Worm (Caenorhabditis elegans) whole organism, early embryonic: ENCODE measurements around the gene cst-2.
"Not testable (repeated sequence)": the region's sequence is repeated elsewhere in the genome, so short reads cannot be mapped to it uniquely, and the experiment has no call there.

Source experiments
- ama-1 ChIP-seq: fragments of 150-350 bp; optimal IDR thresholded peaks from 2 replicates; lab custom pipeline; 2014
- flt-1 ChIP-seq: fragments of 200-800 bp; sonication (Bioruptor generic); IDR thresholded peaks from 2 replicates; pipeline ENCODE4 v1.3.6; 2022; ENCODE audit warnings: missing genetic modification characterization, missing compliant biosample characterization
- hmg-4 ChIP-seq: fragments of 200-800 bp; sonication (Bioruptor generic); optimal IDR thresholded peaks from 2 replicates; lab custom pipeline; 2018; ENCODE audit warnings: mild to moderate bottlenecking, missing genetic modification characterization, missing compliant biosample characterization
- pes-1 ChIP-seq: fragments of 200-800 bp; sonication (Bioruptor generic); IDR thresholded peaks from 2 replicates; pipeline ENCODE4 v1.3.6; 2022; ENCODE audit warnings: missing genetic modification reagents, missing genetic modification characterization, missing compliant biosample characterization
- tra-4 ChIP-seq: sonication (generic microtip); optimal IDR thresholded peaks from 2 replicates; lab custom pipeline; 2017; ENCODE audit warnings: missing genetic modification characterization, missing compliant biosample characterization

DNA sequence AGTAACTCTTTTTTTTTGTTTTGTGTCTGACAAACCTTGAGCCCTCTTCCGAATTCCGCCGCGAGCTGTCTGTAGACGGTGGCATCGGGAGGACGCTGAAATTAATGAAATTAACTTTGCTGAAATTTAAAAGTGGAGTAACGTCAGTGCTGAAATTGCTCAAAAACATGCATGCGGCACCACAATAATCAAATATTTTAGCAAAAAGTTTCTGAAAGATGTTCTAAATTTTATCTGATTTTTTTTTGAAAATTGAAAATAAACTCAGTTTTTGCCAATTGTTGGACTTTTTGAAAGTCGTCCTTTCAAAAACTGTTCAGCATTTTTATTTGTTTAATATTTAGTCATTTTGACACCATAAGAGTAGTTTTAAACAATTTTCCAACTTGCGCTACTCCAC is at the start of gene cst-2:
- not testable (repeated sequence) for TF ChIP-seq pes-1 (GFP tag; lab: Robert Waterston, UW); flt-1 (GFP tag; lab: Robert Waterston, UW); hmg-4; tra-4 (tag; lab: Kevin White, UChicago); ama-1 (lab: Kevin White, UChicago)
